Fruit fly (Drosophila melanogaster): ENCODE data around the gene CG15202.

dm6 chrX:11153826-11154510 lies 11.6 kb downstream of the CG15202 start, which contains the start of the genes rtv and Dlic:
- TF ChIP-seq CG8478 (optimal IDR thresholded peaks at IDR 0.05) (no peak), pan (optimal IDR thresholded peaks at IDR 0.05) (no peak), Dll (optimal IDR thresholded peaks at IDR 0.05) (no peak), usp (GFP tag; optimal IDR thresholded peaks at IDR 0.05) (no peak)

Data from whole organism.